Fruit fly (Drosophila melanogaster) whole organism, embryonic: ENCODE results near the gene nAChRbeta1.

ENCODE experiments used
- CG10431 ChIP-seq: fragments of 200-800 bp; sonication (Bioruptor generic); optimal IDR thresholded peaks from 3 replicates; lab custom pipeline; 2018; ENCODE audit warnings: missing biosample characterization, mild to moderate bottlenecking, missing genetic modification characterization
- CG10543 ChIP-seq: fragments of 200-800 bp; sonication (Bioruptor generic); optimal IDR thresholded peaks from 3 replicates; lab custom pipeline; 2017; ENCODE audit warnings: missing biosample characterization, mild to moderate bottlenecking, missing genetic modification characterization, moderate library complexity
- CG12236 ChIP-seq: fragments of 200-800 bp; sonication (Bioruptor generic); optimal IDR thresholded peaks from 2 replicates; lab custom pipeline; 2016; ENCODE audit warnings: missing biosample characterization, missing genetic modification characterization
- CG13123 ChIP-seq: fragments of 200-800 bp; sonication (Bioruptor generic); optimal IDR thresholded peaks from 2 replicates; lab custom pipeline; 2016; ENCODE audit warnings: missing biosample characterization, missing genetic modification characterization
- CG13775 ChIP-seq: fragments of 200-800 bp; sonication (Bioruptor generic); optimal IDR thresholded peaks from 3 replicates; lab custom pipeline; 2017; ENCODE audit warnings: missing biosample characterization, mild to moderate bottlenecking, missing genetic modification characterization
- CG1529 ChIP-seq: fragments of 200-800 bp; sonication (Bioruptor generic); optimal IDR thresholded peaks from 3 replicates; lab custom pipeline; 2018; ENCODE audit warnings: missing biosample characterization, missing genetic modification characterization
- CG15696 ChIP-seq: fragments of 200-800 bp; sonication (Bioruptor generic); optimal IDR thresholded peaks from 2 replicates; lab custom pipeline; 2019; ENCODE audit warnings: missing biosample characterization, mild to moderate bottlenecking, missing genetic modification characterization, moderate library complexity
- CG1603 ChIP-seq: fragments of 200-800 bp; sonication (Bioruptor generic); optimal IDR thresholded peaks from 2 replicates; lab custom pipeline; 2019; ENCODE audit warnings: missing biosample characterization, mild to moderate bottlenecking, missing genetic modification characterization, moderate library complexity
- CG17385 ChIP-seq: fragments of 200-800 bp; sonication (Bioruptor generic); optimal IDR thresholded peaks from 3 replicates; lab custom pipeline; 2018; ENCODE audit warnings: missing biosample characterization, mild to moderate bottlenecking, missing genetic modification characterization
- CG18619 ChIP-seq: fragments of 200-800 bp; sonication (Bioruptor generic); optimal IDR thresholded peaks from 3 replicates; lab custom pipeline; 2017; ENCODE audit warnings: missing biosample characterization, mild to moderate bottlenecking, missing genetic modification characterization
- CG2678 ChIP-seq: fragments of 200-800 bp; sonication (Bioruptor generic); optimal IDR thresholded peaks from 3 replicates; lab custom pipeline; 2019; ENCODE audit warnings: missing biosample characterization, mild to moderate bottlenecking, missing genetic modification characterization, moderate library complexity
- CG33213 ChIP-seq: fragments of 200-800 bp; sonication (Bioruptor generic); optimal IDR thresholded peaks from 3 replicates; lab custom pipeline; 2016; ENCODE audit warnings: missing biosample characterization, missing genetic modification characterization
- CG3407 ChIP-seq: fragments of 200-800 bp; sonication (Bioruptor generic); optimal IDR thresholded peaks from 2 replicates; lab custom pipeline; 2018; ENCODE audit warnings: missing biosample characterization, mild to moderate bottlenecking, missing genetic modification characterization
- CG6683 ChIP-seq: fragments of 200-800 bp; sonication (Bioruptor generic); optimal IDR thresholded peaks from 2 replicates; lab custom pipeline; 2017; ENCODE audit warnings: missing biosample characterization, mild to moderate bottlenecking, missing genetic modification characterization, missing genetic modification reagents
- CG7928 ChIP-seq: fragments of 200-800 bp; sonication (Bioruptor generic); optimal IDR thresholded peaks from 2 replicates; lab custom pipeline; 2017; ENCODE audit warnings: missing biosample characterization, mild to moderate bottlenecking, missing genetic modification characterization
- CG8359 ChIP-seq: fragments of 200-800 bp; sonication (Bioruptor generic); optimal IDR thresholded peaks from 2 replicates; lab custom pipeline; 2017; ENCODE audit warnings: missing biosample characterization, mild to moderate bottlenecking, missing genetic modification characterization, borderline replicate concordance
- Camta ChIP-seq: fragments of 200-800 bp; sonication (Bioruptor generic); optimal IDR thresholded peaks from 2 replicates; lab custom pipeline; 2016; ENCODE audit warnings: missing biosample characterization, missing genetic modification characterization
- CkIIα-i1 ChIP-seq: fragments of 200-800 bp; sonication (Bioruptor generic); IDR thresholded peaks from 2 replicates; pipeline ENCODE4 v1.3.6; 2022; ENCODE audit warnings: missing biosample characterization, missing genetic modification characterization
- Dbx ChIP-seq: fragments of 200-800 bp; sonication (Bioruptor generic); IDR thresholded peaks from 3 replicates; pipeline ENCODE4 v1.3.6; 2022; ENCODE audit warnings: missing biosample characterization, missing genetic modification characterization
- Deaf1 ChIP-seq: fragments of 200-800 bp; optimal IDR thresholded peaks from 3 replicates; lab custom pipeline; 2019; ENCODE audit warnings: missing biosample characterization, mild to moderate bottlenecking, missing genetic modification characterization, moderate library complexity
- Dip2 ChIP-seq: fragments of 200-800 bp; sonication (Bioruptor generic); IDR thresholded peaks from 2 replicates; pipeline ENCODE4 v1.3.6; 2022; ENCODE audit warnings: missing biosample characterization, missing genetic modification characterization
- E2f2 ChIP-seq: fragments of 200-800 bp; sonication (Bioruptor generic); IDR thresholded peaks from 2 replicates; pipeline ENCODE4 v1.3.6; 2022; ENCODE audit warnings: missing biosample characterization, missing genetic modification characterization
- GATAe ChIP-seq: fragments of 200-800 bp; sonication (Bioruptor generic); conservative IDR thresholded peaks from 2 replicates; pipeline ENCODE4 v1.3.6; 2022; ENCODE audit warnings: missing biosample characterization, missing genetic modification characterization
- HHEX ChIP-seq: fragments of 200-800 bp; sonication (Bioruptor generic); optimal IDR thresholded peaks from 3 replicates; lab custom pipeline; 2017; ENCODE audit warnings: missing biosample characterization, mild to moderate bottlenecking, missing genetic modification characterization, missing genetic modification reagents
- HLH4C ChIP-seq: fragments of 200-800 bp; sonication (Bioruptor generic); IDR thresholded peaks from 3 replicates; pipeline ENCODE4 v1.3.6; 2022; ENCODE audit warnings: missing biosample characterization, missing genetic modification characterization; ENCODE audit not compliant: partially characterized antibody
- HLHmδ ChIP-seq: fragments of 200-800 bp; sonication (Bioruptor generic); optimal IDR thresholded peaks from 2 replicates; lab custom pipeline; 2018; ENCODE audit warnings: missing biosample characterization, mild to moderate bottlenecking, missing genetic modification characterization, moderate library complexity
- HmgD ChIP-seq: fragments of 200-800 bp; sonication (Bioruptor generic); optimal IDR thresholded peaks from 3 replicates; lab custom pipeline; 2016; ENCODE audit warnings: missing biosample characterization, missing genetic modification characterization
- Hr39 ChIP-seq: fragments of >200 bp; optimal IDR thresholded peaks from 2 replicates; lab custom pipeline; 2017
- Kr ChIP-seq: fragments of 200-800 bp; sonication (Bioruptor generic); optimal IDR thresholded peaks from 2 replicates; lab custom pipeline; 2017; ENCODE audit warnings: missing biosample characterization, mild to moderate bottlenecking, missing genetic modification characterization
- MESR4 ChIP-seq: fragments of 200-800 bp; sonication (Bioruptor generic); optimal IDR thresholded peaks from 2 replicates; lab custom pipeline; 2018; ENCODE audit warnings: missing biosample characterization, mild to moderate bottlenecking, missing genetic modification characterization, moderate library complexity
- Nf-YA ChIP-seq: fragments of 200-800 bp; sonication (Bioruptor generic); IDR thresholded peaks from 2 replicates; pipeline ENCODE4 v1.3.6; 2022; ENCODE audit warnings: missing biosample characterization, missing genetic modification characterization
- ash1 ChIP-seq: fragments of 200-800 bp; sonication (Bioruptor generic); optimal IDR thresholded peaks from 2 replicates; lab custom pipeline; 2018; ENCODE audit warnings: missing biosample characterization, mild to moderate bottlenecking, missing genetic modification characterization
- ato ChIP-seq: fragments of 200-800 bp; sonication (Bioruptor generic); IDR thresholded peaks from 2 replicates; pipeline ENCODE4 v1.3.6; 2022; ENCODE audit warnings: missing biosample characterization, missing genetic modification characterization; ENCODE audit not compliant: partially characterized antibody
- bsh ChIP-seq, 2 experiments: fragments of 200-800 bp; sonication (Bioruptor generic); optimal IDR thresholded peaks; 2 replicates each; lab custom pipeline; 2017 to 2018; ENCODE audit warnings: mild to moderate bottlenecking in 2 of 2, missing biosample characterization in 2 of 2, missing genetic modification characterization in 2 of 2, moderate library complexity in 1 of 2
- chinmo ChIP-seq: fragments of 200-800 bp; sonication (Bioruptor generic); IDR thresholded peaks from 4 replicates; pipeline ENCODE4 v1.3.6; 2022; ENCODE audit warnings: missing biosample characterization, missing genetic modification characterization; ENCODE audit not compliant: partially characterized antibody
- chn ChIP-seq: fragments of 200-800 bp; sonication (Bioruptor generic); optimal IDR thresholded peaks from 2 replicates; lab custom pipeline; 2016; ENCODE audit warnings: missing biosample characterization, missing genetic modification characterization
- danr ChIP-seq: fragments of 200-800 bp; sonication (Bioruptor generic); IDR thresholded peaks from 2 replicates; pipeline ENCODE4 v1.3.6; 2022; ENCODE audit warnings: missing biosample characterization, missing genetic modification characterization
- knrl ChIP-seq: fragments of 200-800 bp; sonication (Bioruptor generic); IDR thresholded peaks from 3 replicates; pipeline ENCODE4 v1.3.6; 2022; ENCODE audit warnings: missing biosample characterization, missing genetic modification characterization; ENCODE audit not compliant: partially characterized antibody
- lab ChIP-seq: fragments of 200-800 bp; sonication (Bioruptor generic); optimal IDR thresholded peaks from 3 replicates; lab custom pipeline; 2017; ENCODE audit warnings: missing biosample characterization, missing genetic modification characterization, mild to moderate bottlenecking, moderate library complexity, missing genetic modification reagents
- pita ChIP-seq: fragments of 200-800 bp; sonication (Bioruptor generic); optimal IDR thresholded peaks from 2 replicates; lab custom pipeline; 2017; ENCODE audit warnings: missing biosample characterization, mild to moderate bottlenecking, missing genetic modification characterization
- pnt ChIP-seq: fragments of 200-800 bp; sonication (Bioruptor generic); optimal IDR thresholded peaks from 3 replicates; lab custom pipeline; 2016; ENCODE audit warnings: missing biosample characterization, missing genetic modification characterization
- sisA ChIP-seq: fragments of 200-800 bp; sonication (Bioruptor generic); IDR thresholded peaks from 2 replicates; pipeline ENCODE4 v1.3.6; 2022; ENCODE audit warnings: missing biosample characterization, missing genetic modification characterization
- sqz ChIP-seq: fragments of 200-800 bp; sonication (Bioruptor generic); optimal IDR thresholded peaks from 3 replicates; lab custom pipeline; 2018; ENCODE audit warnings: missing biosample characterization, mild to moderate bottlenecking, missing genetic modification characterization
- tin ChIP-seq: fragments of 200-800 bp; sonication (Bioruptor generic); optimal IDR thresholded peaks from 3 replicates; lab custom pipeline; 2016; ENCODE audit warnings: missing biosample characterization, missing genetic modification characterization
- tup ChIP-seq: fragments of 200-800 bp; sonication (Bioruptor generic); optimal IDR thresholded peaks from 2 replicates; lab custom pipeline; 2016; ENCODE audit warnings: missing biosample characterization, mild to moderate bottlenecking, missing genetic modification characterization, moderate library complexity
- unc-4 ChIP-seq: fragments of 200-800 bp; sonication (Bioruptor generic); IDR thresholded peaks from 2 replicates; pipeline ENCODE4 v1.3.6; 2022; ENCODE audit warnings: missing biosample characterization, missing genetic modification characterization; ENCODE audit not compliant: partially characterized antibody
- wor ChIP-seq: fragments of 200-800 bp; sonication (Bioruptor generic); IDR thresholded peaks from 2 replicates; pipeline ENCODE4 v1.3.6; 2022; ENCODE audit warnings: missing biosample characterization, missing genetic modification characterization

The nAChRbeta1 gene

DNA sequence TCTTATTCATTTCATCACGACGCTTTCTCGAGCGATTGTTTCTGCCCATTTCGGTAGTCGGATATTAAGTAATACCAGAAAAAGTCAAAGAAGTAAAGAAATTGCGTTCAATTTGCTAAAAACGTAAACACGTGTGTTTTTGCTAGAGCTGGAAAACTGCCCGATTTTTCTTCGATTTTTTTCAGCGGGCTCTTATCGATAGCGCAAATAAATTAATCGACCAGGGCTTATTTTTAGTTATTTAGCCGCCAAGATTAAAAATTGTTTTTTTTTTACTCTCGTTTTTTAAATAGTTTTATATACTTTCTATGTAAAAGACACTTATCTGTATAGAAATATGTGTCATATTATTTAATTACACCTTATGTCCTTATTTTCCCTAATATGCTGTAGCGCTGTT lies 23.2 kb upstream of the nAChRbeta1 start, which contains the start of gene CG15019 (continued):
- TF ChIP-seq HLH4C (peak; percentile 70), unc-4 (GFP tag; lab: Robert Waterston, UW) (peak; percentile 82), ato (GFP tag; lab: Robert Waterston, UW) (peak; percentile 31; the same call in 1 of the 2 replicates), sqz (GFP tag; lab: Kevin White, UChicago) (peak; percentile 76)

DNA sequence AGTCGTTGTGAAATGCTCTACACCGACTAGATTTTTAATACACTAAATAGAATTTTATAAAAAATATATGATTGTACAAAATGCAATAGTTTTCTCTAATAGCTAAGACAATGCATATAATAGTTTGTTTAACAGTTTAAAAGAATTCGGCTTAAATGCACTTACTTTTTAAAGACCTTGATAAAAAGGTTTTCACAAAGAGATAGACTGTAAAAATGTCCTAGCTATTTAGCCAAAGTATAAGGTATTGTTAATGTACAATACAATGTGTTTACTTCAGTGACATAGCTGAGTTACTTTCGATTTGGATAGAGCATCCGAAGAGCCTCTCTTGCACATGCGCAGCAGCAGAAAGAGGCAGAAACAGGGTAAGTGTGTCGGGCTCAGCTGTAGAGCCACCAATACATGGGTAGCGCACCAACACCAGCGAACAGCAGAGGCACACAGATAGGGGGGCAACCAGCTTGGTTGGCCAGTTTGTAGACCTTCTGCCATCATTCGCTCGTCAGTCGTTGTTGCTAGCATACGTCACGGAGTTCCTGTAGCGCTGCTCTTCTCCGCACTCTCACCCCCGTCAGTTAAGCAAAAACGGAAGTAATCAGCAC lies 22.4 kb upstream of the nAChRbeta1 start, which contains the start of gene TP53INP:
TP53INP (plus strand) TSS at position 291 of the 605 bp plus-strand sequence.
- peak; percentile 31 for TF ChIP-seq tup (GFP tag; lab: Kevin White, UChicago)
- peak; percentile 75 for TF ChIP-seq Deaf1 (tag; lab: Kevin White, UChicago)
- TF ChIP-seq E2f2 (GFP tag; lab: Robert Waterston, UW) = peak; percentile 52; the same call in 1 of the 2 replicates
- TF ChIP-seq pita (GFP tag; lab: Kevin White, UChicago) = no peak
- TF ChIP-seq Hr39 = no peak
- peak; percentile 71 for TF ChIP-seq CG1603 (tag; lab: Kevin White, UChicago)
- TF ChIP-seq CG2678 (tag; lab: Kevin White, UChicago) = peak; percentile 95
- TF ChIP-seq Dbx (GFP tag; lab: Robert Waterston, UW) = peak; percentile 56; the same call in 1 of the 3 replicates
- TF ChIP-seq CG15696 (tag; lab: Kevin White, UChicago) = peak; percentile 84
- TF ChIP-seq Kr (GFP tag; lab: Kevin White, UChicago) = no peak
- TF ChIP-seq CG8359 = peak; percentile 71
- TF ChIP-seq CG10543 (GFP tag; lab: Kevin White, UChicago) = peak; percentile 89
- peak; percentile 83 for TF ChIP-seq CG1529 (GFP tag; lab: Kevin White, UChicago)
- TF ChIP-seq lab (GFP tag; lab: Kevin White, UChicago) = peak; percentile 87
- peak; percentile 63 for TF ChIP-seq CG6683
- peak; percentile 86 to 87 for TF ChIP-seq bsh (GFP tag; optimal IDR thresholded peaks at IDR 0.05; lab: Kevin White, UChicago)
- TF ChIP-seq CG12236 (GFP tag; lab: Kevin White, UChicago) = peak; percentile 52
- TF ChIP-seq CkIIα-i1 (GFP tag; lab: Robert Waterston, UW) = no peak
- no peak for TF ChIP-seq knrl (GFP tag; lab: Robert Waterston, UW)
- TF ChIP-seq CG13775 (GFP tag; lab: Kevin White, UChicago) = peak; percentile 84
- TF ChIP-seq chinmo = peak; percentile 96
- TF ChIP-seq Dip2 (GFP tag; lab: Robert Waterston, UW) = no peak
- peak; percentile 7 for TF ChIP-seq ash1 (GFP tag; lab: Kevin White, UChicago)
- peak; percentile 84 for TF ChIP-seq HHEX
- TF ChIP-seq HLHmδ = peak; percentile 67
- peak; percentile 60 for TF ChIP-seq Camta
- peak; percentile 84 for TF ChIP-seq tin (GFP tag; lab: Kevin White, UChicago)
- peak; percentile 65 for TF ChIP-seq CG10431
- TF ChIP-seq MESR4 (GFP tag; lab: Kevin White, UChicago) = peak; percentile 12
- TF ChIP-seq HmgD (GFP tag; lab: Kevin White, UChicago) = peak; percentile 18
- peak; percentile 65 for TF ChIP-seq wor (GFP tag; lab: Robert Waterston, UW)
- peak; percentile 29 for TF ChIP-seq CG33213 (GFP tag; lab: Kevin White, UChicago)
- TF ChIP-seq CG7928 (GFP tag; lab: Kevin White, UChicago) = peak; percentile 31
- TF ChIP-seq chn = peak; percentile 76
- TF ChIP-seq CG18619 (GFP tag; lab: Kevin White, UChicago) = peak; percentile 88
- peak; percentile 50; the same call in 1 of the 2 replicates for TF ChIP-seq Nf-YA (GFP tag; lab: Robert Waterston, UW)
- peak; percentile 67 for TF ChIP-seq pnt (GFP tag; lab: Kevin White, UChicago)
- peak; percentile 14 for TF ChIP-seq CG13123 (GFP tag; lab: Kevin White, UChicago)
- peak; percentile 85 for TF ChIP-seq CG3407
- no peak for TF ChIP-seq GATAe
- TF ChIP-seq danr (GFP tag; lab: Robert Waterston, UW) = peak; percentile 57; the same call in 1 of the 2 replicates
- TF ChIP-seq CG17385 (GFP tag; lab: Kevin White, UChicago) = peak; percentile 87
- TF ChIP-seq sisA (GFP tag; lab: Robert Waterston, UW) = peak; percentile 77; the same call in 1 of the 2 replicates
